Worm (Caenorhabditis elegans) whole organism, early embryonic: ENCODE data around the gene B0310.1.

Source experiments
- ceh-36 ChIP-seq: sonication (generic microtip); optimal IDR thresholded peaks from 2 replicates; lab custom pipeline; 2016; ENCODE audit warnings: missing genetic modification characterization, inconsistent platforms, missing compliant biosample characterization
- flt-1 ChIP-seq: fragments of 200-800 bp; sonication (Bioruptor generic); IDR thresholded peaks from 2 replicates; pipeline ENCODE4 v1.3.6; 2022; ENCODE audit warnings: missing genetic modification characterization, missing compliant biosample characterization

DNA sequence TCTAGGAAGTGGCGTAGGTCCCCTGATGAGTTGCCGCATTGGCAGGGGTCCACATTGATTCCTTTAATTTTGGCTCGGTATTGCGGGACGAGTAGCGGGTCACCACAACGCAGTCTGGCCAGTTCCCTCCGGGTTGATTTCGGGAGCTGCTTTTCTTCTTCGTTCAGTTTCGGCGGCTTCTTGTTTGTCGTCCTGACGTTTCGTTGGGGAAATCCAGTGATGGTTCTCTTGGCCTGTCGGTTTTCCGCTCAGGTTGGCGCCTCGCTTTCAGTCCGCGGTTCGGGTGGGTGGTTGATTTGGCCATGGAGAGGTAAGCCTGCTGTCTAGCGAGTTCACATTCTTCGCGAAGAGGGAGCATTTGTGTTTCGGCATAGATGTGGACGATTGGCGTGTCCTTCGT, 35.7 kb downstream of the B0310.1 start:
- TF ChIP-seq flt-1 = no peak
- no peak for TF ChIP-seq ceh-36
